Worm (Caenorhabditis elegans) whole organism, late embryonic: ENCODE measurements around the gene K06G5.3.
A peak's percentile ranks its signal among the peaks of the same experiment; 100 is the strongest.

Experiments
- K02D7.2 ChIP-seq: sonication (generic microtip); optimal IDR thresholded peaks from 2 replicates; lab custom pipeline; 2017; ENCODE audit warnings: mild to moderate bottlenecking, missing genetic modification characterization, missing compliant biosample characterization
- ahr-1 ChIP-seq: sonication (generic microtip); optimal IDR thresholded peaks from 2 replicates; lab custom pipeline; 2016; ENCODE audit warnings: missing genetic modification characterization, missing compliant biosample characterization
- ceh-18 ChIP-seq: sonication (generic microtip); optimal IDR thresholded peaks from 2 replicates; lab custom pipeline; 2016; ENCODE audit warnings: missing genetic modification characterization, missing compliant biosample characterization
- ceh-24 ChIP-seq: sonication (generic microtip); optimal IDR thresholded peaks from 2 replicates; lab custom pipeline; 2016; ENCODE audit warnings: mild to moderate bottlenecking, missing genetic modification characterization, missing compliant biosample characterization
- ceh-30 ChIP-seq: fragments of 150-350 bp; optimal IDR thresholded peaks from 2 replicates; lab custom pipeline; 2014; ENCODE audit warnings: missing biosample characterization, missing genetic modification characterization
- ceh-31 ChIP-seq: sonication (generic microtip); optimal IDR thresholded peaks from 2 replicates; lab custom pipeline; 2016; ENCODE audit warnings: missing genetic modification characterization, missing compliant biosample characterization
- ceh-34 ChIP-seq: sonication (generic microtip); optimal IDR thresholded peaks from 2 replicates; lab custom pipeline; 2016; ENCODE audit warnings: mild to moderate bottlenecking, missing genetic modification characterization, missing compliant biosample characterization
- ceh-9 ChIP-seq: sonication (generic microtip); optimal IDR thresholded peaks from 2 replicates; lab custom pipeline; 2016; ENCODE audit warnings: mild to moderate bottlenecking, missing genetic modification characterization, inconsistent platforms, missing compliant biosample characterization
- che-1 ChIP-seq: sonication (generic microtip); optimal IDR thresholded peaks from 2 replicates; lab custom pipeline; 2016; ENCODE audit warnings: mild to moderate bottlenecking, missing genetic modification characterization, missing compliant biosample characterization
- dmd-4 ChIP-seq: sonication (generic microtip); optimal IDR thresholded peaks from 2 replicates; lab custom pipeline; 2016; ENCODE audit warnings: borderline replicate concordance, missing genetic modification characterization, missing compliant biosample characterization
- dve-1 ChIP-seq: sonication (generic microtip); optimal IDR thresholded peaks from 2 replicates; lab custom pipeline; 2017; ENCODE audit warnings: antibody characterized with exemption, mild to moderate bottlenecking, missing genetic modification characterization, missing compliant biosample characterization
- elt-2 ChIP-seq: sonication (generic microtip); optimal IDR thresholded peaks from 2 replicates; lab custom pipeline; 2016; ENCODE audit warnings: missing genetic modification reagents, missing genetic modification characterization, missing compliant biosample characterization
- ets-4 ChIP-seq: sonication (generic microtip); optimal IDR thresholded peaks from 2 replicates; lab custom pipeline; 2016; ENCODE audit warnings: missing genetic modification characterization, missing compliant biosample characterization
- eyg-1 ChIP-seq: sonication (generic microtip); optimal IDR thresholded peaks from 2 replicates; lab custom pipeline; 2016; ENCODE audit warnings: missing genotype, missing genetic modification characterization, missing compliant biosample characterization
- fax-1 ChIP-seq: sonication (generic microtip); optimal IDR thresholded peaks from 2 replicates; lab custom pipeline; 2016; ENCODE audit warnings: missing genotype, missing genetic modification characterization, missing compliant biosample characterization
- fkh-6 ChIP-seq: sonication (generic microtip); optimal IDR thresholded peaks from 2 replicates; lab custom pipeline; 2016; ENCODE audit warnings: missing genetic modification characterization, missing compliant biosample characterization
- gmeb-2 ChIP-seq: sonication (generic microtip); optimal IDR thresholded peaks from 2 replicates; lab custom pipeline; 2016; ENCODE audit warnings: missing genetic modification characterization, inconsistent platforms, missing compliant biosample characterization
- hlh-13 ChIP-seq: fragments of 200-800 bp; sonication (Bioruptor generic); optimal IDR thresholded peaks from 2 replicates; lab custom pipeline; 2018; ENCODE audit warnings: mild to moderate bottlenecking, missing genetic modification characterization, missing compliant biosample characterization
- hlh-15 ChIP-seq: sonication (generic microtip); optimal IDR thresholded peaks from 2 replicates; lab custom pipeline; 2016; ENCODE audit warnings: missing genetic modification characterization, missing compliant biosample characterization
- hlh-30 ChIP-seq: sonication (generic microtip); optimal IDR thresholded peaks from 2 replicates; lab custom pipeline; 2017; ENCODE audit warnings: antibody characterized with exemption, missing genetic modification characterization, missing compliant biosample characterization; ENCODE audit not compliant: insufficient read depth
- hlh-8 ChIP-seq: sonication (generic microtip); optimal IDR thresholded peaks from 2 replicates; lab custom pipeline; 2016; ENCODE audit warnings: missing genotype, missing genetic modification characterization, missing compliant biosample characterization
- lin-11 ChIP-seq: fragments of 200-800 bp; sonication (Bioruptor generic); optimal IDR thresholded peaks from 2 replicates; lab custom pipeline; 2018; ENCODE audit warnings: mild to moderate bottlenecking, missing genetic modification characterization, missing compliant biosample characterization
- mec-3 ChIP-seq: sonication (generic microtip); optimal IDR thresholded peaks from 2 replicates; lab custom pipeline; 2016; ENCODE audit warnings: borderline replicate concordance, missing genetic modification characterization, missing compliant biosample characterization
- nfya-1 ChIP-seq: sonication (generic microtip); optimal IDR thresholded peaks from 2 replicates; lab custom pipeline; 2017; ENCODE audit warnings: missing genetic modification characterization, mild to moderate bottlenecking, missing compliant biosample characterization, antibody characterized with exemption, moderate library complexity
- nhr-11 ChIP-seq: fragments of 150-350 bp; optimal IDR thresholded peaks from 2 replicates; lab custom pipeline; 2014; ENCODE audit warnings: missing biosample characterization, missing genetic modification characterization
- npax-4 ChIP-seq: sonication (generic microtip); optimal IDR thresholded peaks from 2 replicates; lab custom pipeline; 2016; ENCODE audit warnings: missing genetic modification characterization, missing compliant biosample characterization
- odd-2 ChIP-seq: sonication (generic microtip); optimal IDR thresholded peaks from 2 replicates; lab custom pipeline; 2017; ENCODE audit warnings: antibody characterized with exemption, mild to moderate bottlenecking, missing genetic modification characterization, missing compliant biosample characterization
- pax-1 ChIP-seq: fragments of 150-350 bp; optimal IDR thresholded peaks from 2 replicates; lab custom pipeline; 2014; ENCODE audit warnings: missing biosample characterization, missing genetic modification characterization
- pha-4 ChIP-seq: fragments of 150-350 bp; optimal IDR thresholded peaks from 2 replicates; lab custom pipeline; 2018; ENCODE audit warnings: missing biosample characterization, missing genetic modification reagents, missing genetic modification characterization
- pqm-1 ChIP-seq: sonication (generic microtip); optimal IDR thresholded peaks from 2 replicates; lab custom pipeline; 2016; ENCODE audit warnings: missing genetic modification characterization, missing compliant biosample characterization
- pros-1 ChIP-seq: fragments of 150-350 bp; optimal IDR thresholded peaks from 2 replicates; lab custom pipeline; 2014; ENCODE audit warnings: missing biosample characterization, missing genetic modification reagents, missing genetic modification characterization
- rnt-1 ChIP-seq: sonication (generic microtip); optimal IDR thresholded peaks from 2 replicates; lab custom pipeline; 2016; ENCODE audit warnings: missing genetic modification characterization, missing compliant biosample characterization
- sox-4 ChIP-seq: sonication (generic microtip); optimal IDR thresholded peaks from 2 replicates; lab custom pipeline; 2017; ENCODE audit warnings: mild to moderate bottlenecking, missing genetic modification characterization, inconsistent platforms, missing compliant biosample characterization
- tbx-7 ChIP-seq: sonication (generic microtip); optimal IDR thresholded peaks from 2 replicates; lab custom pipeline; 2016; ENCODE audit warnings: missing genotype, missing genetic modification characterization, missing compliant biosample characterization
- unc-55 ChIP-seq: sonication (generic microtip); optimal IDR thresholded peaks from 2 replicates; lab custom pipeline; 2017; ENCODE audit warnings: missing biosample characterization, missing genetic modification reagents, missing genetic modification characterization
- unc-86 ChIP-seq: sonication (generic microtip); optimal IDR thresholded peaks from 2 replicates; lab custom pipeline; 2016; ENCODE audit warnings: missing genetic modification characterization, missing compliant biosample characterization
- zip-5 ChIP-seq: sonication (generic microtip); optimal IDR thresholded peaks from 2 replicates; lab custom pipeline; 2016; ENCODE audit warnings: missing genetic modification characterization, missing compliant biosample characterization
- ztf-16 ChIP-seq: sonication (generic microtip); optimal IDR thresholded peaks from 2 replicates; lab custom pipeline; 2017; ENCODE audit warnings: missing genetic modification characterization, missing compliant biosample characterization

Gene K06G5.3

ce11 chrX:14247436-14248103 lies 24.5 kb upstream of the K06G5.3 start, which contains the start of gene K04C1.5:
K04C1.5 (plus strand) TSS chrX:14248053.
- TF ChIP-seq rnt-1: no peak
- TF ChIP-seq ahr-1 (tag; lab: Kevin White, UChicago): no peak
- TF ChIP-seq gmeb-2: no peak
- no peak for TF ChIP-seq hlh-30
- no peak for TF ChIP-seq hlh-13 (GFP tag; lab: Kevin White, UChicago)
- TF ChIP-seq mec-3 (tag; lab: Kevin White, UChicago): no peak
- TF ChIP-seq pros-1 (tag; lab: Kevin White, UChicago): no peak
- no peak for TF ChIP-seq nfya-1 (tag; lab: Kevin White, UChicago)
- no peak for TF ChIP-seq lin-11
- no peak for TF ChIP-seq pha-4 (tag; lab: Kevin White, UChicago)
- TF ChIP-seq che-1 (tag; lab: Kevin White, UChicago): no peak
- TF ChIP-seq fax-1: no peak
- no peak for TF ChIP-seq npax-4
- TF ChIP-seq K02D7.2 (tag; lab: Kevin White, UChicago): no peak

ce11 chrX:14246518-14246917 lies 23.5 kb upstream of the K06G5.3 start, which contains the start of gene mlc-6:
mlc-6 (minus strand) TSS chrX:14246618.
- no peak for TF ChIP-seq unc-86 (tag; lab: Kevin White, UChicago)
- TF ChIP-seq ceh-9 (tag; lab: Kevin White, UChicago): no peak
- TF ChIP-seq tbx-7: no peak
- TF ChIP-seq nhr-11 (tag; lab: Kevin White, UChicago): no peak
- no peak for TF ChIP-seq lin-11
- no peak for TF ChIP-seq ceh-24
- no peak for TF ChIP-seq sox-4
- TF ChIP-seq odd-2 (tag; lab: Kevin White, UChicago): no peak
- no peak for TF ChIP-seq elt-2 (tag; lab: Kevin White, UChicago)
- TF ChIP-seq pax-1: no peak
- TF ChIP-seq pqm-1 (tag; lab: Kevin White, UChicago): no peak
- no peak for TF ChIP-seq fkh-6 (tag; lab: Kevin White, UChicago)
- no peak for TF ChIP-seq nfya-1 (tag; lab: Kevin White, UChicago)
- TF ChIP-seq pha-4 (tag; lab: Kevin White, UChicago): no peak
- no peak for TF ChIP-seq ceh-18 (tag; lab: Kevin White, UChicago)

DNA sequence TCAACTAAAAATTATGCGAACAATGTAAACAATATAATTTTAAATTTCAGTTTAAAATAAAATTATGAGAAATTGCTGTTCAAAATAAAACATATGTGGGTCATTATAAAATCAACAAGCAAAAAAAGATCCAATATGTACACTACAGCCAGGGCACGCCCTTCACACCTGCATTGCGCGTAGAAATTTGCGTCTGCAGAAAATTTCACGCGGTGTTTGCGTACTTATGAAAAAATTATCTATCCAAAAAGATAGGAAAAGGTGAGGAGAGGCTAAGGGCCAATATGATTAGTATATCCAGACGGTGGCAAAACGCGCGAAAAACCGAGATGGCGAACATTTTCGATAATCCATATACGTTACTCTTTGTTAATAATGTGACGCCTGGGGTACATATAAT lies 21.4 kb upstream of the K06G5.3 start:
- TF ChIP-seq hlh-15 (tag; lab: Kevin White, UChicago) (no peak), ztf-16 (tag; lab: Kevin White, UChicago) (no peak), unc-55 (no peak), zip-5 (no peak), elt-2 (tag; lab: Kevin White, UChicago) (peak; percentile 40)

ce11 chrX:14243345-14243961 lies 20.4 kb upstream of the K06G5.3 start, which contains the start of gene K04C1.3:
K04C1.3 (minus strand) TSS chrX:14243395.
- TF ChIP-seq eyg-1 (tag; lab: Kevin White, UChicago) (no peak), ceh-30 (tag; lab: Kevin White, UChicago) (no peak), ceh-31 (tag; lab: Kevin White, UChicago) (peak; percentile 60), pros-1 (tag; lab: Kevin White, UChicago) (no peak)

DNA sequence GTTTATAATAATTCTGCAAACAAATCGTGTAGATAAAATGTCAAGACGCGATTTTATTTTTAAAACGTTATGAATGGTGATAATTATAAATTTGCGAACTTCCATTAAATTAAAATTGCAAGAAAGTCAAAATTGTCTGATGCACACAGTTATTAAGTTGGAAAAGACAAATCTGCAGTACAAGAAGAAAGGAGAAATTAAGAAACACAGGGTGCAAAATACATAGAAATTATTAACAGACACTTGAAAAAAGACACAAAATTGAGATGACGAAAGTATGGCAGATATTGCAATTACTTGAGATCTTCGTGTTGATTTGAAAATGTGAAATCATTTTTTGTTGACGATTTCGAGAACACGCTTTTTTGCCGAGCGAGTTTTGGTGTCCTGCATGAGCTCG lies 18.5 kb upstream of the K06G5.3 start:
- TF ChIP-seq che-1 (tag; lab: Kevin White, UChicago): no peak
- no peak for TF ChIP-seq dmd-4 (tag; lab: Kevin White, UChicago)
- TF ChIP-seq K02D7.2 (tag; lab: Kevin White, UChicago): no peak
- no peak for TF ChIP-seq ets-4
- no peak for TF ChIP-seq odd-2 (tag; lab: Kevin White, UChicago)
- TF ChIP-seq hlh-8 (tag; lab: Kevin White, UChicago): no peak
- TF ChIP-seq fax-1: no peak
- TF ChIP-seq ceh-34 (tag; lab: Kevin White, UChicago): no peak
- TF ChIP-seq pros-1 (tag; lab: Kevin White, UChicago): no peak
- no peak for TF ChIP-seq dve-1 (tag; lab: Kevin White, UChicago)
- TF ChIP-seq ceh-9 (tag; lab: Kevin White, UChicago): no peak
- no peak for TF ChIP-seq eyg-1 (tag; lab: Kevin White, UChicago)
- TF ChIP-seq pqm-1 (tag; lab: Kevin White, UChicago): no peak
- TF ChIP-seq ceh-30 (tag; lab: Kevin White, UChicago): no peak
